Fruit fly (Drosophila melanogaster) whole organism, embryonic: ENCODE results near the gene CG16749.
A peak's percentile ranks its signal among the peaks of the same experiment; 100 is the strongest.

Experiments
- Ada2b ChIP-seq: fragments of 200-800 bp; sonication (Bioruptor generic); IDR thresholded peaks from 2 replicates; pipeline ENCODE4 v1.3.6; 2022; ENCODE audit warnings: missing biosample characterization, missing genetic modification characterization
- Bgb ChIP-seq: fragments of 200-800 bp; sonication (Bioruptor generic); IDR thresholded peaks from 2 replicates; pipeline ENCODE4 v1.3.6; 2022; ENCODE audit warnings: missing biosample characterization, missing genetic modification characterization; ENCODE audit not compliant: partially characterized antibody
- BtbVII ChIP-seq: fragments of 200-800 bp; sonication (Bioruptor generic); optimal IDR thresholded peaks from 3 replicates; lab custom pipeline; 2017; ENCODE audit warnings: missing biosample characterization, mild to moderate bottlenecking, missing genetic modification characterization
- CG10366 ChIP-seq: fragments of 200-800 bp; sonication (Bioruptor generic); IDR thresholded peaks from 2 replicates; pipeline ENCODE4 v1.3.6; 2022; ENCODE audit warnings: missing biosample characterization, missing genetic modification characterization
- CG10431 ChIP-seq: fragments of 200-800 bp; sonication (Bioruptor generic); optimal IDR thresholded peaks from 3 replicates; lab custom pipeline; 2018; ENCODE audit warnings: missing biosample characterization, mild to moderate bottlenecking, missing genetic modification characterization
- CG12299 ChIP-seq: fragments of 200-800 bp; sonication (Bioruptor generic); optimal IDR thresholded peaks from 2 replicates; lab custom pipeline; 2018; ENCODE audit warnings: missing biosample characterization, mild to moderate bottlenecking, missing genetic modification characterization
- CG12659 ChIP-seq: fragments of 200-800 bp; sonication (Bioruptor generic); optimal IDR thresholded peaks from 3 replicates; lab custom pipeline; 2017; ENCODE audit warnings: mild to moderate bottlenecking, missing biosample characterization, missing genetic modification reagents, missing genetic modification characterization
- CG13287 ChIP-seq: fragments of 200-800 bp; sonication (Bioruptor generic); IDR thresholded peaks from 2 replicates; pipeline ENCODE4 v1.3.6; 2022; ENCODE audit warnings: missing biosample characterization, missing genetic modification characterization; ENCODE audit not compliant: partially characterized antibody
- CG13296 ChIP-seq: fragments of 200-800 bp; sonication (Bioruptor generic); optimal IDR thresholded peaks from 3 replicates; lab custom pipeline; 2018; ENCODE audit warnings: missing biosample characterization, mild to moderate bottlenecking, missing genetic modification characterization
- CG14050 ChIP-seq: fragments of 200-800 bp; sonication (Bioruptor generic); IDR thresholded peaks from 3 replicates; pipeline ENCODE4 v1.3.6; 2022; ENCODE audit warnings: missing biosample characterization, missing genetic modification characterization
- CG15514 ChIP-seq: fragments of 200-800 bp; sonication (Bioruptor generic); optimal IDR thresholded peaks from 3 replicates; lab custom pipeline; 2017; ENCODE audit warnings: missing biosample characterization, missing genetic modification characterization, mild to moderate bottlenecking, moderate library complexity, missing genetic modification reagents
- CG2116 ChIP-seq: fragments of 200-800 bp; sonication (Bioruptor generic); optimal IDR thresholded peaks from 3 replicates; lab custom pipeline; 2018; ENCODE audit warnings: missing biosample characterization, mild to moderate bottlenecking, missing genetic modification characterization
- CG33213 ChIP-seq: fragments of 200-800 bp; sonication (Bioruptor generic); optimal IDR thresholded peaks from 3 replicates; lab custom pipeline; 2016; ENCODE audit warnings: missing biosample characterization, missing genetic modification characterization
- CG33557 ChIP-seq: fragments of 200-800 bp; sonication (Bioruptor generic); optimal IDR thresholded peaks from 2 replicates; lab custom pipeline; 2019; ENCODE audit warnings: missing biosample characterization, mild to moderate bottlenecking, missing genetic modification characterization, moderate library complexity
- CG5953 ChIP-seq: fragments of 200-800 bp; sonication (Bioruptor generic); IDR thresholded peaks from 2 replicates; pipeline ENCODE4 v1.3.6; 2022; ENCODE audit warnings: missing biosample characterization, missing genetic modification characterization
- CG7963 ChIP-seq: fragments of 200-800 bp; sonication (Bioruptor generic); IDR thresholded peaks from 3 replicates; pipeline ENCODE4 v1.3.6; 2022; ENCODE audit warnings: missing biosample characterization, missing genetic modification characterization; ENCODE audit not compliant: partially characterized antibody
- CG7987 ChIP-seq: fragments of 200-800 bp; sonication (Bioruptor generic); optimal IDR thresholded peaks from 2 replicates; lab custom pipeline; 2018; ENCODE audit warnings: missing biosample characterization, mild to moderate bottlenecking, missing genetic modification characterization, moderate library complexity
- CG8924 ChIP-seq: fragments of 200-800 bp; optimal IDR thresholded peaks from 3 replicates; lab custom pipeline; 2019; ENCODE audit warnings: missing biosample characterization, mild to moderate bottlenecking, missing genetic modification characterization, moderate library complexity
- CG9817 ChIP-seq: fragments of 200-800 bp; sonication (Bioruptor generic); optimal IDR thresholded peaks from 2 replicates; lab custom pipeline; 2018; ENCODE audit warnings: missing biosample characterization, mild to moderate bottlenecking, missing genetic modification characterization, moderate library complexity
- Deaf1 ChIP-seq: fragments of 200-800 bp; optimal IDR thresholded peaks from 3 replicates; lab custom pipeline; 2019; ENCODE audit warnings: missing biosample characterization, mild to moderate bottlenecking, missing genetic modification characterization, moderate library complexity
- Fer1 ChIP-seq: fragments of 200-800 bp; sonication (Bioruptor generic); optimal IDR thresholded peaks from 2 replicates; lab custom pipeline; 2017; ENCODE audit warnings: missing biosample characterization, mild to moderate bottlenecking, missing genetic modification characterization
- GATAe ChIP-seq: fragments of 200-800 bp; sonication (Bioruptor generic); conservative IDR thresholded peaks from 2 replicates; pipeline ENCODE4 v1.3.6; 2022; ENCODE audit warnings: missing biosample characterization, missing genetic modification characterization
- Hr51 ChIP-seq, 2 experiments: fragments of 200-800 bp; sonication (Bioruptor generic); optimal IDR thresholded peaks; 2 replicates in 1 of 2; 3 replicates in 1 of 2; lab custom pipeline; 2016 to 2018; ENCODE audit warnings: missing biosample characterization in 2 of 2, missing genetic modification characterization in 2 of 2, mild to moderate bottlenecking in 1 of 2, moderate library complexity in 1 of 2
- MBD-R2 ChIP-seq: fragments of 200-800 bp; sonication (Bioruptor generic); IDR thresholded peaks from 2 replicates; pipeline ENCODE4 v1.3.6; 2022; ENCODE audit warnings: missing biosample characterization, missing genetic modification characterization
- Poxn ChIP-seq: fragments of 200-800 bp; sonication (Bioruptor generic); IDR thresholded peaks from 2 replicates; pipeline ENCODE4 v1.3.6; 2022; ENCODE audit warnings: missing biosample characterization, missing genetic modification characterization
- Rfx ChIP-seq: fragments of 200-800 bp; sonication (Bioruptor generic); IDR thresholded peaks from 2 replicates; pipeline ENCODE4 v1.3.6; 2022; ENCODE audit warnings: missing biosample characterization, missing genetic modification characterization
- Scr ChIP-seq: fragments of 200-800 bp; sonication (Bioruptor generic); IDR thresholded peaks from 2 replicates; pipeline ENCODE4 v1.3.6; 2022; ENCODE audit warnings: missing biosample characterization, missing genetic modification characterization; ENCODE audit not compliant: partially characterized antibody
- Sin3A ChIP-seq: fragments of >200 bp; optimal IDR thresholded peaks from 2 replicates; lab custom pipeline; 2018
- Tbp ChIP-seq: fragments of >200 bp; optimal IDR thresholded peaks from 2 replicates; lab custom pipeline; 2018; ENCODE audit warnings: missing biosample characterization, missing genetic modification characterization
- abd-A ChIP-seq: fragments of 200-800 bp; sonication (Bioruptor generic); optimal IDR thresholded peaks from 3 replicates; lab custom pipeline; 2019; ENCODE audit warnings: missing biosample characterization, mild to moderate bottlenecking, missing genetic modification characterization, moderate library complexity
- aop ChIP-seq: fragments of 200-800 bp; sonication (Bioruptor generic); IDR thresholded peaks from 2 replicates; pipeline ENCODE4 v1.3.6; 2022; ENCODE audit warnings: missing biosample characterization, missing genetic modification characterization
- chinmo ChIP-seq: fragments of 200-800 bp; sonication (Bioruptor generic); IDR thresholded peaks from 4 replicates; pipeline ENCODE4 v1.3.6; 2022; ENCODE audit warnings: missing biosample characterization, missing genetic modification characterization; ENCODE audit not compliant: partially characterized antibody
- ci ChIP-seq: fragments of 200-800 bp; sonication (Bioruptor generic); IDR thresholded peaks from 3 replicates; pipeline ENCODE4 v1.3.6; 2022; ENCODE audit warnings: missing biosample characterization, missing genetic modification characterization
- corto ChIP-seq: fragments of 200-800 bp; sonication (Bioruptor generic); optimal IDR thresholded peaks from 2 replicates; lab custom pipeline; 2016; ENCODE audit warnings: missing biosample characterization, mild to moderate bottlenecking, missing genetic modification characterization, moderate library complexity
- dati ChIP-seq: fragments of 200-800 bp; sonication (Bioruptor generic); IDR thresholded peaks from 2 replicates; pipeline ENCODE4 v1.3.6; 2022; ENCODE audit warnings: missing biosample characterization, missing genetic modification characterization
- grau ChIP-seq: fragments of 200-800 bp; optimal IDR thresholded peaks from 3 replicates; lab custom pipeline; 2019; ENCODE audit warnings: missing biosample characterization, mild to moderate bottlenecking, missing genetic modification characterization, moderate library complexity
- grn ChIP-seq: fragments of 200-800 bp; sonication (Bioruptor generic); optimal IDR thresholded peaks from 3 replicates; lab custom pipeline; 2017; ENCODE audit warnings: missing biosample characterization, missing genetic modification characterization
- gsb-n ChIP-seq: fragments of 200-800 bp; sonication (Bioruptor generic); optimal IDR thresholded peaks from 3 replicates; lab custom pipeline; 2018; ENCODE audit warnings: missing biosample characterization, mild to moderate bottlenecking, missing genetic modification characterization
- jumu ChIP-seq: fragments of 200-800 bp; sonication (Bioruptor generic); optimal IDR thresholded peaks from 3 replicates; lab custom pipeline; 2016; ENCODE audit warnings: missing biosample characterization, missing genetic modification characterization
- pan ChIP-seq, 4 experiments: fragments of >200 bp in 3 of 4; fragments of 200-800 bp in 1 of 4; sonication (Bioruptor generic) in 1 of 4; optimal IDR thresholded peaks in 3 of 4; IDR thresholded peaks in 1 of 4; 2 replicates each; pipeline versions ENCODE4 v1.3.6 to Lab custom; 2017 to 2022; ENCODE audit warnings: missing biosample characterization in 2 of 4, missing genetic modification characterization in 2 of 4, mixed read lengths in 1 of 4
- prd ChIP-seq, 3 experiments: fragments of >200 bp in 2 of 3; fragments of 200-800 bp in 1 of 3; sonication (Bioruptor generic) in 1 of 3; optimal IDR thresholded peaks in 2 of 3; IDR thresholded peaks in 1 of 3; 2 replicates in 2 of 3; 3 replicates in 1 of 3; pipeline versions ENCODE4 v1.3.6 to Lab custom; 2017 to 2022; ENCODE audit warnings: missing biosample characterization in 1 of 3, missing genetic modification characterization in 1 of 3
- pzg ChIP-seq: fragments of 200-800 bp; sonication (Bioruptor generic); optimal IDR thresholded peaks from 3 replicates; lab custom pipeline; 2018; ENCODE audit warnings: missing biosample characterization, mild to moderate bottlenecking, missing genetic modification characterization, moderate library complexity
- sima ChIP-seq: fragments of 200-800 bp; sonication (Bioruptor generic); optimal IDR thresholded peaks from 2 replicates; lab custom pipeline; 2016; ENCODE audit warnings: missing biosample characterization, missing genetic modification characterization
- sug ChIP-seq: fragments of 200-800 bp; optimal IDR thresholded peaks from 2 replicates; lab custom pipeline; 2019; ENCODE audit warnings: missing biosample characterization, mild to moderate bottlenecking, missing genetic modification characterization, moderate library complexity

Gene CG16749

DNA sequence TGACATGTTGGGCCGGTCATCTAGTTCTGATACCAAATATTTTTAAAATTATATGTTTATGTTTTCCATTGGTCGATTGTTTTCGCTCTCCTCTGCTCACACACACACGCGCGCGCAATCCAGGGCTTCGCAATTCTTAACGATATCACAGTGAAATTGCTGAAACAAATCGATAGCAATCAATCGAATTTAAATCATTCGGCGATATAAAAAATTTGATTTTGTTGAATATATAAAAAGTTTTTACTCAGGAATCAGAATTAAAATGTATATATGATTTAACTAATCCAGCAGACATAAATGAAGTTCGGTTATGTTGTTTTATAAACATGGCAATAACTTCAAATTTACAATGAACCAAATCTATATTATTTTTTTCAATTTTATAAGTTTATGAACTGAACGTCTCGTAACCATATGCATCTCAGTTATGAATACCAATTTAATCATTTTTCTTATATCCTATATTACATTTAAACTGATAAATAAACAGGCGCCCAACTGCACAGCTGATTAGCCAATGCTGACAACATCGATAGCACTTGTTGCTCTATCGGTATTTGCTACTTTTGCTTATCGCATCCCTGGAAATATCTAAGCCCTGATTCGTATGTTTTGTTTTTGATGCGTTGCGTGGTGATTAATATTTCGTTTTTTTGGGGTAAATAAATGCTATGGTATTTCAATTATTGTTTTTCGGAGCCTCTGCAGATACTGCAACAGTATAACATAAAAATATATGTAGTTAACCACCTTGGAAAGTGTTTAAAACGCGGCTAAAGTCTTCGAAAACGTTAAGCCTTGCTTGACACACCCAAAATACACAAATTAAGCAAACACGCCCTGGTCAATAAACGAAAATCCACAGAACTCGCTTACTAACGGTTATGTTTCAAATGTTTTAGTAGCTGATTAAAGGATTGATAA lies 3.2 kb upstream of the CG16749 start, which contains the start of the genes Aduk and pasi2 (continued):
- no peak for TF ChIP-seq Poxn (GFP tag; lab: Robert Waterston, UW)
- TF ChIP-seq BtbVII (GFP tag; lab: Kevin White, UChicago), result no peak
- TF ChIP-seq jumu (GFP tag; lab: Kevin White, UChicago), result no peak
- no peak for TF ChIP-seq CG33557 (GFP tag; lab: Kevin White, UChicago)
- no peak for TF ChIP-seq corto
- TF ChIP-seq ci (GFP tag; lab: Robert Waterston, UW), result no peak
- TF ChIP-seq CG14050 (GFP tag; lab: Robert Waterston, UW), result no peak
- peak; percentile 68 for TF ChIP-seq CG15514 (GFP tag; lab: Kevin White, UChicago)
- TF ChIP-seq sima (GFP tag; lab: Kevin White, UChicago), result no peak
- 0 out of 2 replicates have a peak, but pooled peaks have one; percentile 38 for TF ChIP-seq Rfx (GFP tag; lab: Robert Waterston, UW)
- TF ChIP-seq CG33213 (GFP tag; lab: Kevin White, UChicago), result no peak
- peak; percentile 3 for TF ChIP-seq CG9817 (tag; lab: Kevin White, UChicago)
- TF ChIP-seq Tbp (GFP tag; lab: Kevin White, UChicago), result no peak
- no peak for TF ChIP-seq CG10431 (GFP tag; lab: Kevin White, UChicago)
- TF ChIP-seq Scr, result peak; percentile 74
- TF ChIP-seq CG10366 (GFP tag; lab: Robert Waterston, UW), result no peak
- no peak for TF ChIP-seq pan (optimal IDR thresholded peaks at IDR 0.05; lab: Kevin White, UChicago)
- TF ChIP-seq pan (GFP tag; optimal IDR thresholded peaks at IDR 0.05 in 1 of 2, IDR thresholded peaks at IDR 0.05 in 1 of 2), result no peak
- TF ChIP-seq CG12299 (tag; lab: Kevin White, UChicago), result peak; percentile 11
- peak; percentile 88 for TF ChIP-seq CG2116 (GFP tag; lab: Kevin White, UChicago)
- no peak for TF ChIP-seq grn (GFP tag; lab: Kevin White, UChicago)
- TF ChIP-seq, all 482 proteins: peak for 129

DNA sequence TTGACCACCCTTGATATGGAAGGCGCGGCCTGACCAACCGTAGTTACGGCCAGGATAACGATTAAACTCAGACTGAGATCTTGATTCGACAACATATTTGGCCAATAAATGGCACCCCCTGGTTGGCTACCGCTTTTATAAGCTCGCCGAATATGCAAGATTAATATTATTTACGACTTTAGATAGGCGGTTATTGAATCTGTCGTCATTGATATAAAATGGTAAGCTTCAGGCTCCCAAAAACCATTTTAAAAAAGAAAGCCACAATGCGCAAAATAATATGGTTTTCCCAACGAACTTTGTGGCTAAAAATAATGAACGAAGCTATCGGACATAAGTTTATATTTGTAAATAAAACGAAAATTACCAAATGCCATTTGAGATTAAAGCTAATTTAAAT lies 1.5 kb downstream of the CG16749 start, which contains the start of gene CG12951:
TSS of gene CG12951 (minus strand) at position 101 of the 400 bp plus-strand sequence.
- TF ChIP-seq Fer1 (GFP tag; lab: Kevin White, UChicago) (no peak), sug (peak; percentile 52), Hr51 (GFP tag; optimal IDR thresholded peaks at IDR 0.05; lab: Kevin White, UChicago) (no peak), CG7987 (GFP tag; lab: Kevin White, UChicago) (no peak), CG8924 (tag; lab: Kevin White, UChicago) (no peak), Ada2b (no peak), CG5953 (GFP tag; lab: Robert Waterston, UW) (0 out of 2 replicates have a peak, but pooled peaks have one; percentile 10)

DNA sequence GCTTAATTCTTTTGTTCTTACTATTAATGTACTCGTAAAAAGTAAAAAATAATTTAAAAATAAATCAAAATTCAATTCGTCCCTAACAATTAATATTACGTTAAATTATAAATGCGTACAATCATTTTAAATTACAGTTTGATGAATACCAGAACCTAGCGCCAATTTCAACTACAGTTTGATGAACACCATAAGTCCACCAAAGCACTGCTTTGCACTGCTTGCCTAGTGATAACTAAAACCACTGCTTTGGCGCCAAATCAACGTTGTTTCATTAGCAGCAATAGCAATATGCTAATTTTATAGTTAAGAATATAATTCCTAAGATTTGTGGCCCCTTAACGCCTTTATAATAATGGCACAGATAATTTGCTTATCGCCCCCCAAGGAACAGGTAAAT lies 2.9 kb downstream of the CG16749 start:
- TF ChIP-seq MBD-R2 (GFP tag; lab: Robert Waterston, UW), result peak; percentile 31; the same call in 1 of the 2 replicates
- TF ChIP-seq grau (tag; lab: Kevin White, UChicago), result peak; percentile 21
- 0 out of 2 replicates have a peak, but pooled peaks have one; percentile 8 for TF ChIP-seq aop (GFP tag; lab: Robert Waterston, UW)
- TF ChIP-seq chinmo (GFP tag; lab: Robert Waterston, UW), result 0 out of 4 replicates have a peak, but pooled peaks have one; percentile 49
- TF ChIP-seq Sin3A (lab: Kevin White, UChicago), result no peak
- TF ChIP-seq Deaf1 (tag; lab: Kevin White, UChicago), result peak; percentile 76
- TF ChIP-seq CG13296 (GFP tag; lab: Kevin White, UChicago), result no peak
- peak; percentile 67 for TF ChIP-seq gsb-n (tag; lab: Kevin White, UChicago)
- no peak for TF ChIP-seq dati
- peak; percentile 40 for TF ChIP-seq abd-A (tag; lab: Kevin White, UChicago)
- peak; percentile 30; the same call in 1 of the 3 replicates for TF ChIP-seq CG7963 (GFP tag; lab: Robert Waterston, UW)
- peak; percentile 51; the same call in 1 of the 2 replicates for TF ChIP-seq Bgb (GFP tag; lab: Robert Waterston, UW)
- TF ChIP-seq CG12659 (GFP tag; lab: Kevin White, UChicago), result peak; percentile 1
- TF ChIP-seq CG13287 (GFP tag; lab: Robert Waterston, UW), result peak; percentile 11; the same call in 1 of the 2 replicates
- TF ChIP-seq pzg (GFP tag; lab: Kevin White, UChicago), result peak; percentile 30
- TF ChIP-seq GATAe, result peak; percentile 38
- no peak for TF ChIP-seq prd (optimal IDR thresholded peaks at IDR 0.05; lab: Kevin White, UChicago)
- peak; percentile 65; the same call in 2 of the 3 replicates for TF ChIP-seq prd (GFP tag; IDR thresholded peaks at IDR 0.05; lab: Robert Waterston, UW)
